Fruit fly (Drosophila melanogaster): ENCODE data around the gene CG2017.

DNA sequence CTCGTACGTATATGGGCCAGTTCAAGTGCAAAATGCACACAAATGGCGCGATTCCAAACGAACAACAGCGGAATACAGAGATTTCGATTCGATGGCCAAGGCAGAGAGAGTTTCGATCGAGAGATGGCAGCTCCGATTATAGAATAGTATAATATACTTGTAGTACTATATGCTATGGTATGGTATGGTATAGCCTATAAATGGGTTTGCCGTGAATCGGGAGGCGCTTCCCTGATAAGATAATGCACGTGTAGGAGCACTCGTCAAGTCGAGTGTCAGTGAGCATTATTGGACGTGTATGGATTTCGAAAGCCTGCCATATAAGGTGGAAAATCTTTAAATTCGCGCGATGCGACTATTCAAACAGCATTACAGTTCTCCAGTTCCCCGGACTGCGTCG is 18.7 kb downstream of the CG2017 start:
- TF ChIP-seq psq (GFP tag; optimal IDR thresholded peaks at IDR 0.05), result no peak
- TF ChIP-seq Meics (GFP tag; optimal IDR thresholded peaks at IDR 0.05), result no peak
- no peak for TF ChIP-seq CG10979 (tag; optimal IDR thresholded peaks at IDR 0.05)
- TF ChIP-seq Vsx1 (GFP tag; optimal IDR thresholded peaks at IDR 0.05), result no peak
- TF ChIP-seq pan (optimal IDR thresholded peaks at IDR 0.05), result no peak
- no peak for TF ChIP-seq pan (GFP tag; optimal IDR thresholded peaks at IDR 0.05 in 1 of 2, IDR thresholded peaks at IDR 0.05 in 1 of 2)
- TF ChIP-seq CG14710 (tag; optimal IDR thresholded peaks at IDR 0.05), result no peak
- TF ChIP-seq CG18011 (GFP tag; optimal IDR thresholded peaks at IDR 0.05), result no peak
- no peak for TF ChIP-seq h (optimal IDR thresholded peaks at IDR 0.05)
- no peak for TF ChIP-seq gsb-n (tag; optimal IDR thresholded peaks at IDR 0.05)
